ENCODE assay signal across 5 fruit fly cellular contexts in the genomic region with DNA sequence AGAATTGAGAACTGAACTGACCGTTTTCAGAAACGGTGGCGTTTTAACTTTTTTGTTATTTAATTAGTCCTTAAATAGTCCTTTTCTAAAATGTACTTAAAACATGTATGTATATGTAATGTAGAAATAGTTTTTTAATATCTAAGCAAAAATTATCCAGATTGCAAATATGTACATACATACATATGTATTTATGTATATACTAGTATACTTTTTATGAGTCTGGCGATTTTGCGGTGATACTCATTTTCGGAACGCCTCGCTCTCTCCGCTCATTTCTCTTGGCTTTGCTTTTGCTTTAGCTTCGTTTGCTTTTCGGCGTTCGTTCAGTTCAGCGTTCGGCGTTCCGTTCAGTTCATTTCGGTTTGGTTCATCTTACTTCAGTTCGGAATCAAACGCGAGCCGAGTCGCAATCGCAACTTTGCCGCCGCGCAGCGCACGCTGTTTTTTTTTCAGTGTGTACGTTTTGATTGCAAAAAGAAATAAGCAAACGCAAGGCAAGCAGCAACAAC.
A peak's percentile ranks its signal among the peaks of the same experiment; 100 is the strongest.
TF ChIP-seq lines count a peak whose summit lies in the region.

A gene (plus strand): TSS at position 381 of the 512 bp plus-strand sequence.

TF ChIP-seq in whole organism, adult, 20 proteins besides CTCF, POLR2A, EP300 and RAD21 (continued from another document):
- TF ChIP-seq CG1620 (GFP tag; optimal IDR thresholded peaks at IDR 0.05; lab: Kevin White, UChicago): peak; percentile 83
- peak; percentile 82 for TF ChIP-seq CG12768 (GFP tag; optimal IDR thresholded peaks at IDR 0.05; lab: Kevin White, UChicago)
- TF ChIP-seq Hr96 (GFP tag; optimal IDR thresholded peaks at IDR 0.05; lab: Kevin White, UChicago): peak; percentile 78

TF ChIP-seq in whole organism, embryonic, 481 proteins besides CTCF, POLR2A, EP300 and RAD21 (continued from another document and continues in another):
- TF ChIP-seq CG32532 (GFP tag; IDR thresholded peaks at IDR 0.05; lab: Robert Waterston, UW): peak; percentile 73
- TF ChIP-seq CG11504 (tag; optimal IDR thresholded peaks at IDR 0.05; lab: Kevin White, UChicago): peak; percentile 88
- TF ChIP-seq NC2α (GFP tag; optimal IDR thresholded peaks at IDR 0.05; lab: Kevin White, UChicago): peak; percentile 3
- TF ChIP-seq CG17361 (GFP tag; IDR thresholded peaks at IDR 0.05; lab: Robert Waterston, UW): peak; percentile 94
- no peak for TF ChIP-seq da (GFP tag; optimal IDR thresholded peaks at IDR 0.05; lab: Kevin White, UChicago)
- no peak for TF ChIP-seq CG2129 (GFP tag; IDR thresholded peaks at IDR 0.05; lab: Robert Waterston, UW; ENCODE audit: partially characterized antibody)
- TF ChIP-seq Fer3 (tag; optimal IDR thresholded peaks at IDR 0.05; lab: Kevin White, UChicago): peak; percentile 72
- peak; percentile 83; the same call in 1 of the 2 replicates for TF ChIP-seq vvl (GFP tag; IDR thresholded peaks at IDR 0.05; lab: Robert Waterston, UW)
- TF ChIP-seq NC2β (GFP tag; optimal IDR thresholded peaks at IDR 0.05; lab: Kevin White, UChicago): no peak
- no peak for TF ChIP-seq otp (GFP tag; IDR thresholded peaks at IDR 0.05; lab: Robert Waterston, UW)
- no peak for TF ChIP-seq MESR4 (GFP tag; optimal IDR thresholded peaks at IDR 0.05; lab: Kevin White, UChicago)
- TF ChIP-seq CG17568 (GFP tag; optimal IDR thresholded peaks at IDR 0.05; lab: Kevin White, UChicago): peak; percentile 10
- peak; percentile 6 for TF ChIP-seq kah (GFP tag; optimal IDR thresholded peaks at IDR 0.05; lab: Kevin White, UChicago)
- TF ChIP-seq eve (GFP tag; optimal IDR thresholded peaks at IDR 0.05; lab: Kevin White, UChicago): peak in 1 of 2 experiments; percentile 92
- TF ChIP-seq chn (GFP tag; optimal IDR thresholded peaks at IDR 0.05; lab: Kevin White, UChicago): peak; percentile 33
- TF ChIP-seq CG7745 (tag; optimal IDR thresholded peaks at IDR 0.05; lab: Kevin White, UChicago): no peak
- TF ChIP-seq CG15073 (GFP tag; optimal IDR thresholded peaks at IDR 0.05; lab: Kevin White, UChicago): no peak
- TF ChIP-seq ham (GFP tag; IDR thresholded peaks at IDR 0.05; lab: Robert Waterston, UW): no peak
- no peak for TF ChIP-seq CG18011 (GFP tag; optimal IDR thresholded peaks at IDR 0.05; lab: Kevin White, UChicago)
- TF ChIP-seq E2f2 (GFP tag; IDR thresholded peaks at IDR 0.05; lab: Robert Waterston, UW): peak; percentile 44; the same call in 1 of the 2 replicates
- TF ChIP-seq fd3F (GFP tag; optimal IDR thresholded peaks at IDR 0.05; lab: Kevin White, UChicago): peak; percentile 57
- TF ChIP-seq CG14050 (GFP tag; IDR thresholded peaks at IDR 0.05; lab: Robert Waterston, UW): 0 out of 3 replicates have a peak, but pooled peaks have one; percentile 18
- TF ChIP-seq CG11560 (tag; IDR thresholded peaks at IDR 0.05; lab: Robert Waterston, UW): no peak
- TF ChIP-seq CG2199 (GFP tag; IDR thresholded peaks at IDR 0.05; lab: Robert Waterston, UW): peak; percentile 67; the same call in 1 of the 3 replicates
- TF ChIP-seq CG30020 (tag; optimal IDR thresholded peaks at IDR 0.05; lab: Kevin White, UChicago): peak; percentile 36
- no peak for TF ChIP-seq Doc2 (GFP tag; IDR thresholded peaks at IDR 0.05; lab: Robert Waterston, UW)
- no peak for TF ChIP-seq CG1792 (GFP tag; optimal IDR thresholded peaks at IDR 0.05; lab: Kevin White, UChicago)
- peak; percentile 59 for TF ChIP-seq slou (GFP tag; optimal IDR thresholded peaks at IDR 0.05; lab: Kevin White, UChicago)
- TF ChIP-seq p53 (GFP tag; optimal IDR thresholded peaks at IDR 0.05; lab: Kevin White, UChicago): no peak
- peak; percentile 20; the same call in 1 of the 3 replicates for TF ChIP-seq Optix (GFP tag; IDR thresholded peaks at IDR 0.05; lab: Robert Waterston, UW)

TF ChIP-seq in whole organism, prepupa, 60 proteins besides CTCF, POLR2A, EP300 and RAD21 (continued from another document and continues in another):
- peak; percentile 83 for TF ChIP-seq cyc (GFP tag; optimal IDR thresholded peaks at IDR 0.05; lab: Kevin White, UChicago)
- peak; percentile 86 for TF ChIP-seq achi (GFP tag; optimal IDR thresholded peaks at IDR 0.05; lab: Kevin White, UChicago)
- peak in 1 of 2 experiments; percentile 93 for TF ChIP-seq salr (GFP tag; optimal IDR thresholded peaks at IDR 0.05; lab: Kevin White, UChicago)
- peak; percentile 79 for TF ChIP-seq Sox102F (GFP tag; optimal IDR thresholded peaks at IDR 0.05; lab: Kevin White, UChicago)
- peak; percentile 69 for TF ChIP-seq spab (GFP tag; optimal IDR thresholded peaks at IDR 0.05; lab: Kevin White, UChicago)
- TF ChIP-seq Sox14 (GFP tag; optimal IDR thresholded peaks at IDR 0.05; lab: Kevin White, UChicago): peak; percentile 68
- peak; percentile 68; the same call in 2 of the 3 replicates for TF ChIP-seq CG6163 (GFP tag; IDR thresholded peaks at IDR 0.05; lab: Robert Waterston, UW)
- peak; percentile 92 for TF ChIP-seq CG4318 (GFP tag; optimal IDR thresholded peaks at IDR 0.05; lab: Kevin White, UChicago)
- peak; percentile 83 for TF ChIP-seq topi (GFP tag; optimal IDR thresholded peaks at IDR 0.05; lab: Kevin White, UChicago)
- TF ChIP-seq Sox15 (GFP tag; optimal IDR thresholded peaks at IDR 0.05; lab: Kevin White, UChicago): peak; percentile 84
- TF ChIP-seq Blimp-1 (GFP tag; optimal IDR thresholded peaks at IDR 0.05; lab: Kevin White, UChicago): peak; percentile 77
- peak; percentile 88 for TF ChIP-seq svp (GFP tag; lab: Kevin White, UChicago)
- peak; percentile 78 for TF ChIP-seq CG11762 (GFP tag; optimal IDR thresholded peaks at IDR 0.05; lab: Kevin White, UChicago; ENCODE audit: insufficient read depth)
- TF ChIP-seq Hr39 (GFP tag; optimal IDR thresholded peaks at IDR 0.05; lab: Kevin White, UChicago): peak; percentile 73
- TF ChIP-seq Eip75B (GFP tag; optimal IDR thresholded peaks at IDR 0.05; lab: Kevin White, UChicago): peak; percentile 76
- peak; percentile 32 for TF ChIP-seq CG9139 (GFP tag; optimal IDR thresholded peaks at IDR 0.05; lab: Kevin White, UChicago)
- peak; percentile 37 for TF ChIP-seq CG1621 (tag; optimal IDR thresholded peaks at IDR 0.05; lab: Kevin White, UChicago)
- no peak for TF ChIP-seq Hr38 (GFP tag; optimal IDR thresholded peaks at IDR 0.05; lab: Kevin White, UChicago)
- TF ChIP-seq net (GFP tag; optimal IDR thresholded peaks at IDR 0.05; lab: Kevin White, UChicago): peak; percentile 73
- peak; percentile 85 for TF ChIP-seq pdm3 (GFP tag; optimal IDR thresholded peaks at IDR 0.05; lab: Kevin White, UChicago)
- TF ChIP-seq Lpt (GFP tag; optimal IDR thresholded peaks at IDR 0.05; lab: Kevin White, UChicago): peak; percentile 81
- peak; percentile 80 for TF ChIP-seq CG8119 (GFP tag; IDR thresholded peaks at IDR 0.05; lab: Robert Waterston, UW)
- TF ChIP-seq fkh (GFP tag; optimal IDR thresholded peaks at IDR 0.05; lab: Kevin White, UChicago): peak; percentile 23
- peak; percentile 54 for TF ChIP-seq CG8319 (GFP tag; optimal IDR thresholded peaks at IDR 0.05; lab: Kevin White, UChicago)
- peak; percentile 21 for TF ChIP-seq CG6854 (GFP tag; optimal IDR thresholded peaks at IDR 0.05; lab: Kevin White, UChicago)
- TF ChIP-seq fd85E (GFP tag; optimal IDR thresholded peaks at IDR 0.05; lab: Kevin White, UChicago): no peak
- TF ChIP-seq CG15336 (GFP tag; IDR thresholded peaks at IDR 0.05; lab: Robert Waterston, UW): peak; percentile 78
- TF ChIP-seq vri (GFP tag; optimal IDR thresholded peaks at IDR 0.05; lab: Kevin White, UChicago): peak; percentile 9
- peak; percentile 81 for TF ChIP-seq fd59A (GFP tag; optimal IDR thresholded peaks at IDR 0.05; lab: Kevin White, UChicago)
- TF ChIP-seq CG6808 (GFP tag; optimal IDR thresholded peaks at IDR 0.05; lab: Kevin White, UChicago): peak; percentile 78
- TF ChIP-seq eg (GFP tag; IDR thresholded peaks at IDR 0.05; lab: Robert Waterston, UW): peak; percentile 64; the same call in 2 of the 3 replicates

TF ChIP-seq in whole organism, pupa, 21 proteins besides CTCF, POLR2A, EP300 and RAD21 (continued from another document):
- TF ChIP-seq CG8301 (tag; optimal IDR thresholded peaks at IDR 0.05; lab: Kevin White, UChicago) (peak; percentile 83), D1 (tag; optimal IDR thresholded peaks at IDR 0.05; lab: Kevin White, UChicago) (no peak)

TF ChIP-seq in whole organism, wandering third instar larva, 38 proteins besides CTCF, POLR2A, EP300 and RAD21 (continued from another document):
- TF ChIP-seq rgr (GFP tag; optimal IDR thresholded peaks at IDR 0.05; lab: Kevin White, UChicago) (peak; percentile 65), Vsx2 (GFP tag; optimal IDR thresholded peaks at IDR 0.05; lab: Kevin White, UChicago; ENCODE audit: partially characterized antibody) (no peak), lola (GFP tag; optimal IDR thresholded peaks at IDR 0.05; lab: Kevin White, UChicago) (no peak), dsf (GFP tag; optimal IDR thresholded peaks at IDR 0.05; lab: Kevin White, UChicago; ENCODE audit: borderline replicate concordance) (no peak), jim (GFP tag; optimal IDR thresholded peaks at IDR 0.05; lab: Kevin White, UChicago) (no peak), woc (GFP tag; optimal IDR thresholded peaks at IDR 0.05; lab: Kevin White, UChicago) (peak; percentile 70), Hr78 (GFP tag; optimal IDR thresholded peaks at IDR 0.05; lab: Kevin White, UChicago) (no peak), fru (GFP tag; optimal IDR thresholded peaks at IDR 0.05; lab: Kevin White, UChicago) (peak; percentile 72), dmrt93B (GFP tag; optimal IDR thresholded peaks at IDR 0.05; lab: Kevin White, UChicago) (peak; percentile 84), OdsH (GFP tag; optimal IDR thresholded peaks at IDR 0.05; lab: Kevin White, UChicago) (peak; percentile 80), brk (GFP tag; optimal IDR thresholded peaks at IDR 0.05; lab: Kevin White, UChicago) (no peak), GATAd (GFP tag; optimal IDR thresholded peaks at IDR 0.05; lab: Kevin White, UChicago) (no peak), foxo (GFP tag; optimal IDR thresholded peaks at IDR 0.05; lab: Kevin White, UChicago) (peak in 1 of 2 experiments; percentile 82), CrebA (GFP tag; optimal IDR thresholded peaks at IDR 0.05; lab: Kevin White, UChicago; ENCODE audit: borderline replicate concordance) (no peak), sage (GFP tag; optimal IDR thresholded peaks at IDR 0.05; lab: Kevin White, UChicago) (peak; percentile 31), psq (GFP tag; optimal IDR thresholded peaks at IDR 0.05; lab: Kevin White, UChicago) (peak; percentile 89), Hnf4 (GFP tag; optimal IDR thresholded peaks at IDR 0.05; lab: Kevin White, UChicago) (peak; percentile 58), Abd-B (GFP tag; optimal IDR thresholded peaks at IDR 0.05; lab: Kevin White, UChicago) (no peak)
